Worm (Caenorhabditis elegans): ENCODE data around the gene C07G2.5.

Gene C07G2.5

ce11 chrIII:4504934-4505484 is 6.2 kb upstream of the C07G2.5 start:
- TF ChIP-seq nhr-25 (tag; optimal IDR thresholded peaks at IDR 0.05) = peak; percentile 74
- TF ChIP-seq nhr-23 (tag; optimal IDR thresholded peaks at IDR 0.05) = no peak
- TF ChIP-seq blmp-1 (tag; optimal IDR thresholded peaks at IDR 0.05; ENCODE audit: insufficient read depth) = peak; percentile 56
- TF ChIP-seq alr-1 (tag; optimal IDR thresholded peaks at IDR 0.05) = no peak

ce11 chrIII:4504358-4504757 is 5.5 kb upstream of the C07G2.5 start:
- TF ChIP-seq sem-4 (tag; optimal IDR thresholded peaks at IDR 0.05) (no peak), ceh-82 (tag; optimal IDR thresholded peaks at IDR 0.05) (no peak), alr-1 (tag; optimal IDR thresholded peaks at IDR 0.05) (peak; percentile 33), zag-1 (tag; optimal IDR thresholded peaks at IDR 0.05) (peak; percentile 75), R02D3.7 (tag; optimal IDR thresholded peaks at IDR 0.05) (no peak), aly-2 (tag; optimal IDR thresholded peaks at IDR 0.05) (no peak), skn-1 (tag; optimal IDR thresholded peaks at IDR 0.05) (no peak), nhr-129 (tag; optimal IDR thresholded peaks at IDR 0.05) (peak; percentile 93), ceh-16 (tag; optimal IDR thresholded peaks at IDR 0.05) (no peak), nhr-11 (tag; optimal IDR thresholded peaks at IDR 0.05) (no peak), mab-5 (tag; optimal IDR thresholded peaks at IDR 0.05) (peak; percentile 30), sma-3 (GFP tag; optimal IDR thresholded peaks at IDR 0.05) (no peak), blmp-1 (tag; optimal IDR thresholded peaks at IDR 0.05; ENCODE audit: insufficient read depth) (no peak), elt-3 (tag; optimal IDR thresholded peaks at IDR 0.05) (no peak), mbf-1 (tag; optimal IDR thresholded peaks at IDR 0.05) (no peak), ztf-11 (tag; optimal IDR thresholded peaks at IDR 0.05) (no peak), unc-62 (GFP tag; optimal IDR thresholded peaks at IDR 0.05) (no peak), C34F6.9 (tag; optimal IDR thresholded peaks at IDR 0.05) (peak; percentile 86), ZK546.5 (tag; optimal IDR thresholded peaks at IDR 0.05) (no peak), sma-9 (GFP tag; optimal IDR thresholded peaks at IDR 0.05) (peak; percentile 36), sma-9 (tag; optimal IDR thresholded peaks at IDR 0.05) (no peak), mdl-1 (tag; optimal IDR thresholded peaks at IDR 0.05) (peak in 1 of 2 experiments; percentile 39), nhr-77 (tag; optimal IDR thresholded peaks at IDR 0.05) (no peak), nhr-10 (tag; optimal IDR thresholded peaks at IDR 0.05) (no peak), nhr-6 (tag; optimal IDR thresholded peaks at IDR 0.05) (peak; percentile 8), nhr-12 (tag; optimal IDR thresholded peaks at IDR 0.05) (no peak), unc-39 (tag; optimal IDR thresholded peaks at IDR 0.05) (no peak), lin-13 (GFP tag; optimal IDR thresholded peaks at IDR 0.05) (no peak), lin-11 (tag; optimal IDR thresholded peaks at IDR 0.05) (peak; percentile 18), lsy-2 (tag; optimal IDR thresholded peaks at IDR 0.05) (peak; percentile 1 to 67), unc-55 (GFP tag; optimal IDR thresholded peaks at IDR 0.05) (peak; percentile 83), egl-27 (tag; optimal IDR thresholded peaks at IDR 0.05) (peak; percentile 14), crh-2 (tag; optimal IDR thresholded peaks at IDR 0.05) (peak; percentile 78), peb-1 (tag; optimal IDR thresholded peaks at IDR 0.05) (no peak), nhr-25 (tag; optimal IDR thresholded peaks at IDR 0.05) (no peak), Y55F3AM.14 (GFP tag; optimal IDR thresholded peaks at IDR 0.05) (peak; percentile 46), lin-39 (tag; optimal IDR thresholded peaks at IDR 0.05) (peak; percentile 14), dmd-4 (tag; optimal IDR thresholded peaks at IDR 0.05) (no peak), ama-1 (optimal IDR thresholded peaks at IDR 0.05) (no peak), elt-1 (tag; optimal IDR thresholded peaks at IDR 0.05) (no peak), F13H6.1 (tag; optimal IDR thresholded peaks at IDR 0.05) (peak; percentile 61), ztf-4 (tag; optimal IDR thresholded peaks at IDR 0.05) (peak; percentile 49), fos-1 (tag; optimal IDR thresholded peaks at IDR 0.05) (peak; percentile 49), gmeb-1 (tag; optimal IDR thresholded peaks at IDR 0.05) (no peak), ztf-1 (GFP tag; conservative IDR thresholded peaks at IDR 0.05) (no peak), nhr-237 (tag; optimal IDR thresholded peaks at IDR 0.05) (no peak), nhr-23 (tag; optimal IDR thresholded peaks at IDR 0.05) (no peak), snpc-4 (tag; optimal IDR thresholded peaks at IDR 0.05) (no peak), nhr-21 (tag; optimal IDR thresholded peaks at IDR 0.05) (no peak)
